Worm (Caenorhabditis elegans): Measurements from ENCODE around the gene F47D12.7.

The F47D12.7 gene

DNA sequence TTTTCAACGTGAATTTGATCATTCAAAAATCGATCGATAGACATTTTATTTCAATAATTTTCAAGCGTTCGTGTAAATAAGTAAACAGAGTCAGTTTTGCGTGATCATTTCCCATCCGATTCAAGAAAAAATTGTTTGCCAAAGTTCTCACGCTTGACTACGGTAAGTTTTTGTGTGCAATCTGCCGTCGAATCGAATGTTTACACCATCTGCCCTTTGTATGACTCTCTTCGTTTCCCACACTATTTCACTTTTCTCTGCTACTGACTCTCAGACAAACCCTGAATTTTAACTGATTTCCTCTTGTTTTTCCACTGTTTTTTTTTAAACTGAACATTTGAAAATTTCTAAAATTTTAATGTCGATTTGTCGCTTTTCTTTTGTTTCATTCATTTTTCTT, 48.9 kb upstream of the F47D12.7 start (continued):
- TF ChIP-seq lin-35 (GFP tag; optimal IDR thresholded peaks at IDR 0.05) (peak in 1 of 3 experiments; percentile 56), egrh-3 (GFP tag; IDR thresholded peaks at IDR 0.05) (no peak), let-607 (tag; optimal IDR thresholded peaks at IDR 0.05) (peak in 1 of 2 experiments; percentile 11), snpc-1.3 (tag; optimal IDR thresholded peaks at IDR 0.05; ENCODE audit: insufficient read depth) (no peak), hmg-1.2 (GFP tag; IDR thresholded peaks at IDR 0.05) (peak; percentile 97), ztf-18 (tag; optimal IDR thresholded peaks at IDR 0.05) (peak; percentile 38), F23B12.7 (tag; optimal IDR thresholded peaks at IDR 0.05; ENCODE audit: insufficient read depth) (peak; percentile 41), K12H6.12 (tag; optimal IDR thresholded peaks at IDR 0.05) (peak; percentile 80), egl-18 (GFP tag; IDR thresholded peaks at IDR 0.05) (no peak), repo-1 (tag; optimal IDR thresholded peaks at IDR 0.05) (peak; percentile 63), nhr-90 (tag; optimal IDR thresholded peaks at IDR 0.05) (no peak), ceh-100 (GFP tag; IDR thresholded peaks at IDR 0.05) (0 out of 2 replicates have a peak, but pooled peaks have one; percentile 15), nhr-80 (tag; optimal IDR thresholded peaks at IDR 0.05) (peak; percentile 47), dox-1 (GFP tag; IDR thresholded peaks at IDR 0.05) (peak; percentile 84), atf-7 (tag; optimal IDR thresholded peaks at IDR 0.05) (peak; percentile 12), cebp-1 (GFP tag; IDR thresholded peaks at IDR 0.05) (no peak), cebp-1 (tag; optimal IDR thresholded peaks at IDR 0.05) (peak; percentile 74), F33H1.4 (GFP tag; IDR thresholded peaks at IDR 0.05) (peak; percentile 61), lin-54 (GFP tag; optimal IDR thresholded peaks at IDR 0.05) (peak; percentile 70), zim-3 (tag; optimal IDR thresholded peaks at IDR 0.05) (no peak), rpc-1 (optimal IDR thresholded peaks at IDR 0.05) (no peak), rpc-1 (tag; optimal IDR thresholded peaks at IDR 0.05) (no peak), hrde-1 (tag; optimal IDR thresholded peaks at IDR 0.05; ENCODE audit: borderline replicate concordance) (peak; percentile 48), ekl-4 (GFP tag; IDR thresholded peaks at IDR 0.05) (peak; percentile 80), B0019.2 (GFP tag; conservative IDR thresholded peaks at IDR 0.05) (peak; percentile 57), athp-1 (tag; optimal IDR thresholded peaks at IDR 0.05) (peak; percentile 69), efl-1 (GFP tag; optimal IDR thresholded peaks at IDR 0.05) (peak; percentile 54), ceh-91 (GFP tag; IDR thresholded peaks at IDR 0.05) (peak; percentile 66), madf-10 (tag; optimal IDR thresholded peaks at IDR 0.05) (peak; percentile 37), ets-4 (GFP tag; optimal IDR thresholded peaks at IDR 0.05) (no peak), dpl-1 (GFP tag; optimal IDR thresholded peaks at IDR 0.05) (peak; percentile 17), tlf-1 (GFP tag; optimal IDR thresholded peaks at IDR 0.05) (peak; percentile 54), ztf-22 (GFP tag; optimal IDR thresholded peaks at IDR 0.05) (no peak), rcor-1 (GFP tag; IDR thresholded peaks at IDR 0.05) (peak; percentile 73), mxl-1 (tag; optimal IDR thresholded peaks at IDR 0.05) (no peak)

DNA sequence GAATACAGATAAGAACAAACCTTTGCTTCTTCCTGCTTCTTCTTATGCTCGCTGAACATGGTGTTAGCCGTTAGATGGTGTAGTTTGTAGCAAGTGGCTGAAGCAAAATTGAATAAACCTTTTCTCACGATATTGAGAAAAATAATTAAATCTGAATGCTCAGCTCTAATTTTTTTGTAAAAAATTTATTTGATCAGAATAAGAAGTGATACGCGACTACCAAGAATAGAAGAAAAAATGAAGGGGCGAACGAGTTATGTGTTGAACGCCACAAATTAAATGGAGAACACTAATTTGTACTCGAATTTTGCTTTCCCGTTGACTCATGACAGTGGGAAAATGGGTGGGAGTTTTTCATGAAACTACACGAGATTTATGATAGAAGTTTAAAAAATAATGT, 47.4 kb upstream of the F47D12.7 start, which contains the start of gene C56G2.9:
Gene C56G2.9, minus strand, starts transcription at position 101 of the 400 bp plus-strand sequence.
- TF ChIP-seq K12H6.12 (tag; optimal IDR thresholded peaks at IDR 0.05): no peak
- no peak for TF ChIP-seq him-1 (tag; optimal IDR thresholded peaks at IDR 0.05)
- no peak for TF ChIP-seq F37B4.10 (GFP tag; IDR thresholded peaks at IDR 0.05)
- TF ChIP-seq ztf-22 (GFP tag; optimal IDR thresholded peaks at IDR 0.05): no peak
- TF ChIP-seq C17E4.6 (GFP tag; IDR thresholded peaks at IDR 0.05): no peak
- no peak for TF ChIP-seq sptf-2 (GFP tag; optimal IDR thresholded peaks at IDR 0.05)
- no peak for TF ChIP-seq C06A6.2 (GFP tag; conservative IDR thresholded peaks at IDR 0.05)
- TF ChIP-seq snpc-3.4 (tag; optimal IDR thresholded peaks at IDR 0.05): no peak
- TF ChIP-seq ceh-79 (tag; optimal IDR thresholded peaks at IDR 0.05): no peak
- no peak for TF ChIP-seq madf-8 (GFP tag; conservative IDR thresholded peaks at IDR 0.05)
- TF ChIP-seq nhr-80 (tag; optimal IDR thresholded peaks at IDR 0.05): no peak
- TF ChIP-seq ztf-3 (GFP tag; optimal IDR thresholded peaks at IDR 0.05): no peak
- TF ChIP-seq egl-44 (GFP tag; IDR thresholded peaks at IDR 0.05): no peak
- no peak for TF ChIP-seq zim-3 (tag; optimal IDR thresholded peaks at IDR 0.05)
